Worm (Caenorhabditis elegans) whole organism, midembryonic: ENCODE data around the gene pup-2.

Experiments
- T22C8.4 ChIP-seq: fragments of 200-800 bp; sonication (Bioruptor generic); IDR thresholded peaks from 2 replicates; pipeline ENCODE4 v1.3.6; 2022; ENCODE audit warnings: missing genetic modification characterization, missing compliant biosample characterization
- cog-1 ChIP-seq: sonication (generic microtip); optimal IDR thresholded peaks from 2 replicates; lab custom pipeline; 2016; ENCODE audit warnings: missing genetic modification characterization, missing compliant biosample characterization
- flt-1 ChIP-seq: fragments of 200-800 bp; sonication (Bioruptor generic); IDR thresholded peaks from 2 replicates; pipeline ENCODE4 v1.3.6; 2022; ENCODE audit warnings: missing genetic modification characterization, missing compliant biosample characterization
- klf-2 ChIP-seq: fragments of 200-800 bp; sonication (Bioruptor generic); conservative IDR thresholded peaks from 2 replicates; pipeline ENCODE4 v1.3.6; 2022; ENCODE audit warnings: missing genetic modification reagents, missing genetic modification characterization, missing compliant biosample characterization
- med-1 ChIP-seq: sonication (generic microtip); optimal IDR thresholded peaks from 2 replicates; lab custom pipeline; 2017; ENCODE audit warnings: missing genetic modification characterization, mild to moderate bottlenecking, missing compliant biosample characterization, antibody characterized with exemption, missing genetic modification reagents; ENCODE audit not compliant: insufficient read depth
- ref-1 ChIP-seq: fragments of 200-800 bp; sonication (Bioruptor generic); conservative IDR thresholded peaks from 2 replicates; pipeline ENCODE4 v1.3.6; 2022; ENCODE audit warnings: missing genetic modification reagents, missing genetic modification characterization, missing compliant biosample characterization

ce11 chrIII:5149478-5149877 lies 36.2 kb upstream of the pup-2 start, which contains the start of gene Y54H5A.2:
- TF ChIP-seq T22C8.4 (GFP tag; lab: Robert Waterston, UW) (no peak), flt-1 (no peak), ref-1 (GFP tag; lab: Robert Waterston, UW) (no peak), cog-1 (tag; lab: Kevin White, UChicago) (no peak), med-1 (GFP tag; lab: Kevin White, UChicago) (no peak), klf-2 (GFP tag; lab: Robert Waterston, UW) (no peak)
